Worm (Caenorhabditis elegans) whole organism, L1 larva: ENCODE data around the gene Y45F10B.13.

Experiments
- dpl-1 ChIP-seq, 3 experiments: fragments of 150-350 bp in 2 of 3; sonication (generic microtip) in 1 of 3; optimal IDR thresholded peaks; 2 replicates each; lab custom pipeline; 2014 to 2017; ENCODE audit warnings: missing biosample characterization in 3 of 3, missing genetic modification characterization in 3 of 3, missing genetic modification reagents in 3 of 3
- lin-14 ChIP-seq: fragments of 200-800 bp; sonication (Bioruptor generic); optimal IDR thresholded peaks from 2 replicates; lab custom pipeline; 2018; ENCODE audit warnings: mild to moderate bottlenecking, missing genetic modification characterization, moderate library complexity, missing compliant biosample characterization
- lsy-2 ChIP-seq, 2 experiments: fragments of 150-350 bp; optimal IDR thresholded peaks; 2 replicates each; lab custom pipeline; 2014; ENCODE audit warnings: missing biosample characterization in 2 of 2, missing genetic modification characterization in 2 of 2
- mep-1 ChIP-seq: fragments of 150-350 bp; optimal IDR thresholded peaks from 2 replicates; lab custom pipeline; 2014; ENCODE audit warnings: missing biosample characterization, missing genetic modification characterization
- nhr-11 ChIP-seq: fragments of 150-350 bp; optimal IDR thresholded peaks from 2 replicates; lab custom pipeline; 2014; ENCODE audit warnings: missing biosample characterization, missing genetic modification characterization
- unc-130 ChIP-seq: fragments of 150-350 bp; optimal IDR thresholded peaks from 2 replicates; lab custom pipeline; 2017; ENCODE audit warnings: missing biosample characterization, missing genetic modification characterization, inconsistent platforms
- zag-1 ChIP-seq: fragments of 150-350 bp; optimal IDR thresholded peaks from 2 replicates; lab custom pipeline; 2014; ENCODE audit warnings: missing biosample characterization, missing genetic modification characterization

- TF ChIP-seq nhr-11 (no peak), lsy-2 (tag; optimal IDR thresholded peaks at IDR 0.05; lab: Kevin White, UChicago) (no peak), dpl-1 (GFP tag; optimal IDR thresholded peaks at IDR 0.05; lab: Kevin White, UChicago) (no peak), lin-14 (GFP tag; lab: Kevin White, UChicago) (no peak), mep-1 (tag; lab: Kevin White, UChicago) (no peak), zag-1 (tag; lab: Kevin White, UChicago) (no peak), unc-130 (tag; lab: Kevin White, UChicago) (no peak)
Observed at ce11 chrIV:13593351-13593750, 31.8 kb upstream of the Y45F10B.13 start, which contains the start of gene Y45F10B.3.
